Worm (Caenorhabditis elegans) whole organism, L1 larva: Measurements from ENCODE around the gene C16D9.8.

Source experiments
- C04F5.9 ChIP-seq: sonication (generic microtip); optimal IDR thresholded peaks from 2 replicates; lab custom pipeline; 2016; ENCODE audit warnings: missing genetic modification characterization, missing compliant biosample characterization
- C16A3.4 ChIP-seq: fragments of 150-350 bp; optimal IDR thresholded peaks from 2 replicates; lab custom pipeline; 2014; ENCODE audit warnings: missing biosample characterization, missing genetic modification characterization
- C34B4.2 ChIP-seq: sonication (generic microtip); optimal IDR thresholded peaks from 2 replicates; lab custom pipeline; 2017; ENCODE audit warnings: mild to moderate bottlenecking, missing genetic modification characterization, missing compliant biosample characterization
- aha-1 ChIP-seq: fragments of 150-350 bp; optimal IDR thresholded peaks from 2 replicates; lab custom pipeline; 2014; ENCODE audit warnings: missing biosample characterization, missing genetic modification characterization
- alr-1 ChIP-seq: fragments of 200-800 bp; sonication (Bioruptor generic); optimal IDR thresholded peaks from 2 replicates; lab custom pipeline; 2018; ENCODE audit warnings: borderline replicate concordance, mild to moderate bottlenecking, missing genetic modification characterization, missing compliant biosample characterization
- ama-1 ChIP-seq: fragments of 150-350 bp; optimal IDR thresholded peaks from 2 replicates; lab custom pipeline; 2014
- blmp-1 ChIP-seq: fragments of 150-350 bp; optimal IDR thresholded peaks from 2 replicates; lab custom pipeline; 2014; ENCODE audit warnings: missing biosample characterization, missing genetic modification characterization
- ceh-82 ChIP-seq, 3 experiments: fragments of 150-350 bp in 1 of 3; sonication (generic microtip) in 2 of 3; optimal IDR thresholded peaks; 2 replicates each; lab custom pipeline; 2014 to 2017; ENCODE audit warnings: missing biosample characterization in 3 of 3, missing genetic modification characterization in 3 of 3
- ceh-90 ChIP-seq: sonication (generic microtip); optimal IDR thresholded peaks from 2 replicates; lab custom pipeline; 2016; ENCODE audit warnings: missing genetic modification characterization, missing compliant biosample characterization
- ces-1 ChIP-seq: fragments of 150-350 bp; optimal IDR thresholded peaks from 2 replicates; lab custom pipeline; 2014; ENCODE audit warnings: missing biosample characterization, missing genetic modification reagents, missing genetic modification characterization
- dsc-1 ChIP-seq: sonication (generic microtip); optimal IDR thresholded peaks from 2 replicates; lab custom pipeline; 2016; ENCODE audit warnings: mild to moderate bottlenecking, missing genetic modification characterization, missing compliant biosample characterization
- egl-27 ChIP-seq, 2 experiments: fragments of 150-350 bp in 1 of 2; sonication (generic microtip); optimal IDR thresholded peaks; 3 replicates each; lab custom pipeline; 2017 to 2018; ENCODE audit warnings: missing biosample characterization in 2 of 2, missing genetic modification characterization in 2 of 2, missing genetic modification reagents in 2 of 2
- elt-3 ChIP-seq, 6 experiments: fragments of 150-350 bp in 1 of 6; sonication (generic microtip); optimal IDR thresholded peaks; 2 replicates each; lab custom pipeline; 2017 to 2018; ENCODE audit warnings: missing biosample characterization in 6 of 6, missing genetic modification characterization in 6 of 6, inconsistent platforms in 1 of 6
- fkh-8 ChIP-seq: sonication (generic microtip); optimal IDR thresholded peaks from 2 replicates; lab custom pipeline; 2016; ENCODE audit warnings: mild to moderate bottlenecking, missing genetic modification characterization, missing compliant biosample characterization
- fos-1 ChIP-seq: fragments of 150-350 bp; optimal IDR thresholded peaks from 2 replicates; lab custom pipeline; 2014; ENCODE audit warnings: missing biosample characterization, missing genetic modification characterization
- hlh-4 ChIP-seq: sonication (generic microtip); optimal IDR thresholded peaks from 2 replicates; lab custom pipeline; 2016; ENCODE audit warnings: mild to moderate bottlenecking, missing genetic modification characterization, missing compliant biosample characterization
- jun-1 ChIP-seq: fragments of 150-350 bp; optimal IDR thresholded peaks from 2 replicates; lab custom pipeline; 2014; ENCODE audit warnings: missing biosample characterization, missing genetic modification reagents, missing genetic modification characterization
- lin-14 ChIP-seq: fragments of 200-800 bp; sonication (Bioruptor generic); optimal IDR thresholded peaks from 2 replicates; lab custom pipeline; 2018; ENCODE audit warnings: mild to moderate bottlenecking, missing genetic modification characterization, moderate library complexity, missing compliant biosample characterization
- lin-15B ChIP-seq: fragments of 150-350 bp; sonication (generic microtip); optimal IDR thresholded peaks from 3 replicates; lab custom pipeline; 2014; ENCODE audit warnings: missing biosample characterization, missing genetic modification characterization
- lin-39 ChIP-seq: fragments of 150-350 bp; optimal IDR thresholded peaks from 2 replicates; lab custom pipeline; 2014; ENCODE audit warnings: missing biosample characterization, missing genetic modification reagents, missing genetic modification characterization
- lir-3 ChIP-seq: sonication (generic microtip); optimal IDR thresholded peaks from 2 replicates; lab custom pipeline; 2016; ENCODE audit warnings: mild to moderate bottlenecking, missing genetic modification characterization, moderate library complexity, missing compliant biosample characterization; ENCODE audit not compliant: poor library complexity
- lsy-2 ChIP-seq, 2 experiments: fragments of 150-350 bp; optimal IDR thresholded peaks; 2 replicates each; lab custom pipeline; 2014; ENCODE audit warnings: missing biosample characterization in 2 of 2, missing genetic modification characterization in 2 of 2
- mep-1 ChIP-seq: fragments of 150-350 bp; optimal IDR thresholded peaks from 2 replicates; lab custom pipeline; 2014; ENCODE audit warnings: missing biosample characterization, missing genetic modification characterization
- nhr-20 ChIP-seq: sonication (generic microtip); optimal IDR thresholded peaks from 2 replicates; lab custom pipeline; 2016; ENCODE audit warnings: mild to moderate bottlenecking, missing genetic modification characterization, missing compliant biosample characterization
- nhr-237 ChIP-seq: fragments of 150-350 bp; optimal IDR thresholded peaks from 2 replicates; lab custom pipeline; 2014; ENCODE audit warnings: missing biosample characterization, missing genetic modification characterization
- nhr-28 ChIP-seq: fragments of 150-350 bp; optimal IDR thresholded peaks from 2 replicates; lab custom pipeline; 2014; ENCODE audit warnings: missing biosample characterization, missing genetic modification characterization
- nhr-71 ChIP-seq: sonication (generic microtip); optimal IDR thresholded peaks from 2 replicates; lab custom pipeline; 2016; ENCODE audit warnings: mild to moderate bottlenecking, missing genetic modification characterization, moderate library complexity, missing compliant biosample characterization
- pag-3 ChIP-seq: sonication (generic microtip); optimal IDR thresholded peaks from 2 replicates; lab custom pipeline; 2017; ENCODE audit warnings: missing genetic modification characterization, mild to moderate bottlenecking, missing compliant biosample characterization, antibody characterized with exemption, borderline replicate concordance; ENCODE audit not compliant: insufficient read depth
- skn-1 ChIP-seq: fragments of 150-350 bp; optimal IDR thresholded peaks from 2 replicates; lab custom pipeline; 2014; ENCODE audit warnings: missing biosample characterization, missing genetic modification characterization
- sox-4 ChIP-seq: sonication (generic microtip); optimal IDR thresholded peaks from 2 replicates; lab custom pipeline; 2016; ENCODE audit warnings: missing genetic modification characterization, missing compliant biosample characterization
- sup-37 ChIP-seq: fragments of 200-800 bp; sonication (Bioruptor generic); optimal IDR thresholded peaks from 2 replicates; lab custom pipeline; 2018; ENCODE audit warnings: mild to moderate bottlenecking, missing genetic modification characterization, missing compliant biosample characterization
- tlp-1 ChIP-seq: fragments of 150-350 bp; optimal IDR thresholded peaks from 2 replicates; lab custom pipeline; 2014; ENCODE audit warnings: missing biosample characterization, missing genetic modification characterization
- unc-62 ChIP-seq: fragments of 150-350 bp; optimal IDR thresholded peaks from 2 replicates; lab custom pipeline; 2014; ENCODE audit warnings: missing biosample characterization, missing genetic modification reagents, missing genetic modification characterization
- unc-98 ChIP-seq: fragments of 200-800 bp; sonication (Bioruptor generic); IDR thresholded peaks from 2 replicates; pipeline ENCODE4 v1.3.6; 2022; ENCODE audit warnings: missing genetic modification characterization, missing compliant biosample characterization
- xbp-1 ChIP-seq: sonication (generic microtip); optimal IDR thresholded peaks from 2 replicates; lab custom pipeline; 2016; ENCODE audit warnings: missing genetic modification characterization, missing compliant biosample characterization
- zip-4 ChIP-seq: fragments of 200-800 bp; sonication (Bioruptor generic); optimal IDR thresholded peaks from 2 replicates; lab custom pipeline; 2018; ENCODE audit warnings: mild to moderate bottlenecking, missing genetic modification characterization, moderate library complexity, missing compliant biosample characterization
- ztf-4 ChIP-seq: fragments of 150-350 bp; optimal IDR thresholded peaks from 2 replicates; lab custom pipeline; 2014; ENCODE audit warnings: missing biosample characterization, missing genetic modification characterization

Gene C16D9.8

DNA sequence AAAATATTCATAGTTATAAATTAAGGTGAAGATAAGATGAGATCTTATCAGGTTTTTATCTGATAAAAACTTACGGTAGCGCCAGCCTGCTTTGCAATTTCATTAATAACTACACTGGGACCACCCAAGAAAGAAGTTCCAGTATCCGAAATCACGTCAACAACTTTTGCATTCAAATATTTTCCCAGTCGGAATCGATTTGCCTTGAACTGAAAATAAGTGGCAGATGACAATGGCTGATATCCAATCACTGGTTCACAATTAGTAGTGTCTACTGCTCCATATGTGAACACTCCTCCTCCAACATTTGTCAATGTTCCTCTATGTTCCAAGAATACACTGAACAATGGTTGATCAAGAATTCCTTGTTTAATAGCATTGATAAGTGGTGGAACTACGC lies 2.9 kb upstream of the C16D9.8 start, which contains the start of gene F21F8.5:
Gene F21F8.5, minus strand, starts transcription at position 101 of the 400 bp plus-strand sequence.
- TF ChIP-seq ces-1 (GFP tag; lab: Kevin White, UChicago) (no peak), nhr-71 (tag; lab: Kevin White, UChicago) (no peak), elt-3 (tag; optimal IDR thresholded peaks at IDR 0.05; lab: Kevin White, UChicago) (no peak), sox-4 (tag; lab: Kevin White, UChicago) (no peak), C04F5.9 (tag; lab: Kevin White, UChicago) (no peak), zip-4 (GFP tag; lab: Kevin White, UChicago) (no peak), mep-1 (tag; lab: Kevin White, UChicago) (no peak), jun-1 (tag; lab: Kevin White, UChicago) (no peak), skn-1 (tag; lab: Kevin White, UChicago) (no peak), C34B4.2 (tag; lab: Kevin White, UChicago) (no peak), hlh-4 (tag; lab: Kevin White, UChicago) (no peak), lin-39 (tag; lab: Kevin White, UChicago) (no peak), ceh-82 (tag; optimal IDR thresholded peaks at IDR 0.05; lab: Kevin White, UChicago) (no peak)

DNA sequence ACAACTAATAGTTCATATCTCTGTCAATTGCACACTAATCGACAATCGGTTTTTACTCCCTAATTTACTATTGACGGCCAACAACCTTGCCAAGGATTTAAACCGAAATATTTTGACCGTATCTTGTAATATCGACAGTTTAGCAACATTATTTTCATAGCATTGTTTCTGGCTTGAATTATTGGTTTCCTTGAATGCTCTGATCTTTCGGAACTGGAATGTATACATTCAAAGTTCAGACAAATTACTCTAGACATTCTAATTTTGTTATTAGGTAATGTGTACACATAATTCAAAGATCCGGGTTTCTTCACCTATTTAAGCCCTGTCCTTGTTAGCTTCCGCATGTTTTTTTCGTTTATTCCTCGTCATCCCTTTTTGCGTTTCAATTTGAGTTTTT lies 575 bp upstream of the C16D9.8 start, which contains the start of gene C16D9.9:
Gene C16D9.9, plus strand, starts transcription at position 301 of the 400 bp plus-strand sequence.
- TF ChIP-seq aha-1 (tag; lab: Kevin White, UChicago): no peak
- no peak for TF ChIP-seq alr-1
- TF ChIP-seq dsc-1 (tag; lab: Kevin White, UChicago): no peak
- TF ChIP-seq, all 84 proteins: peak for 0

DNA sequence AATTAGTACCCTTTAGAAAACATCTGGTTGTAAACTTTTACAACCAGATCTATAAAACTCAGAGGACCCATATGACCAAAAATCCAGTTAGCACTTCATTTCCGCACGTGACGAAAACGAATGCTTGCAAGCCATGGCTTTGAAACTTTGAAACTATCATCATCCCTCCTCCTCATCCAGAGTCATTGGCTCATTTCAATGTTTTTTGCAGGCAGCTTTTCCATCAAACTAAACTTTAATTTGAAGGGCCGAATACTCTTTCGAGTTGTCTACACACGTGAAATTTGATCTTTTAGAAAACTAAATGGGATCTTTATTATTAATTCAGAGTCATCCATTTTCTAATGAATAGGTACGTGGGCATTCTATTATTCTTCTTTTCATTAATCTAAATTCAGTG lies 1.2 kb downstream of the C16D9.8 start:
- TF ChIP-seq lin-14 (GFP tag; lab: Kevin White, UChicago) (peak; percentile 13), nhr-20 (tag; lab: Kevin White, UChicago) (no peak), mep-1 (tag; lab: Kevin White, UChicago) (no peak), lsy-2 (tag; optimal IDR thresholded peaks at IDR 0.05; lab: Kevin White, UChicago) (no peak)

DNA sequence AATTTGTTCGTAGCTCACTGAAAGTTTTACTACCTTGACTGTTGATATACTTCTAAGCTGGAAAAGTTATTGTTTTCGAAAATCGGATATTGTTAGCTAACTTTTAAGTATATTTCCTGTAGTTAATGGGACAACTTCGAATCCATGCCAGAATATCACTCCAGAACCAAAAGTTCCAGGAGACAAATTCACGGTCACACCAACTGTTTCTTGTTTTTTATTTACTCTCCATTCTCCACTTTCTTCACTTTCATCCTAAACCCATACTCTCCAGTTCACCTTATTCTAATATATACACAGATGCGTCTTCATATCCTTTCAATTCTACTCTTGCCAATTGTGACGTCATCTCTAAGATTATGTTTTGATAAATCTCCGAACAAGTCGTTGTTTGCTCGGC lies 4.3 kb downstream of the C16D9.8 start, which contains the start of gene C16D9.1:
Gene C16D9.1, plus strand, starts transcription at position 301 of the 400 bp plus-strand sequence.
- TF ChIP-seq sup-37 (GFP tag; lab: Kevin White, UChicago) (no peak), hlh-4 (tag; lab: Kevin White, UChicago) (no peak), C04F5.9 (tag; lab: Kevin White, UChicago) (no peak), lir-3 (tag; lab: Kevin White, UChicago) (no peak), blmp-1 (tag; lab: Kevin White, UChicago) (no peak), ztf-4 (tag; lab: Kevin White, UChicago) (no peak), egl-27 (tag; optimal IDR thresholded peaks at IDR 0.05; lab: Kevin White, UChicago) (no peak), ceh-90 (tag; lab: Kevin White, UChicago) (no peak), nhr-28 (tag; lab: Kevin White, UChicago) (no peak), tlp-1 (tag; lab: Kevin White, UChicago) (no peak), nhr-20 (tag; lab: Kevin White, UChicago) (no peak), lin-15B (tag; lab: Kevin White, UChicago) (no peak), sox-4 (tag; lab: Kevin White, UChicago) (no peak), C16A3.4 (no peak), fos-1 (tag; lab: Kevin White, UChicago) (no peak), ama-1 (lab: Kevin White, UChicago) (no peak), xbp-1 (tag; lab: Kevin White, UChicago) (no peak), unc-98 (GFP tag; lab: Robert Waterston, UW) (no peak), pag-3 (tag; lab: Kevin White, UChicago) (no peak)

DNA sequence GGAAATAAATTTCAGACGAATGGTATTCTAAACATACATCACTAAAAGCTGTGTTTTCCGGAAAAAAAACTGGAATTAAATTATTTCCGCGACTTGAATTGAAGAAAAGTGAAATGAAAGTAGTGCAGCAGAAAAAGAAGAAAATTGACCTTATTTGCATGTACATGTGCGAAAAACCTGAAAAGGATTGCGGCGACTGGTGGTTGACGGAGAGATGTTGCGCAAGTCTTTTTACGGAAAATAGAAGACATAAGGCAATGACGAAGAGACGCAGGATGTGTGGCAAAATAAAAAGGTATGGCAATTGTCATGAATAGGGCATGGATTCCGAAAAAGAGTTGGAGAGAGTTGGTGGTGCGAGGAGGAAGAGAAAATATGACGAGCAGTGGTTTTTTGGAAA lies 8.4 kb downstream of the C16D9.8 start:
- TF ChIP-seq fkh-8 (tag; lab: Kevin White, UChicago): no peak
- no peak for TF ChIP-seq unc-62 (GFP tag; lab: Kevin White, UChicago)
- no peak for TF ChIP-seq nhr-237
- peak; percentile 6 for TF ChIP-seq lin-14 (GFP tag; lab: Kevin White, UChicago)
- peak; percentile 68 for TF ChIP-seq blmp-1 (tag; lab: Kevin White, UChicago)
